Worm (Caenorhabditis elegans) whole organism, mixed stage, embryonic: Measurements from ENCODE around the gene Y39A1A.22.

Source experiments
- elt-1 ChIP-seq: sonication (generic microtip); optimal IDR thresholded peaks from 2 replicates; lab custom pipeline; 2017; ENCODE audit warnings: missing genetic modification characterization, mild to moderate bottlenecking, missing compliant biosample characterization, antibody characterized with exemption, moderate library complexity, borderline replicate concordance; ENCODE audit not compliant: insufficient read depth
- mls-2 ChIP-seq: sonication (generic microtip); optimal IDR thresholded peaks from 2 replicates; lab custom pipeline; 2016; ENCODE audit warnings: mild to moderate bottlenecking, missing genetic modification characterization, moderate library complexity, missing compliant biosample characterization
- nhr-12 ChIP-seq: fragments of 150-350 bp; optimal IDR thresholded peaks from 2 replicates; lab custom pipeline; 2014; ENCODE audit warnings: missing biosample characterization, missing genetic modification characterization
- unc-62 ChIP-seq: fragments of 150-350 bp; optimal IDR thresholded peaks from 2 replicates; lab custom pipeline; 2014; ENCODE audit warnings: missing biosample characterization, missing genetic modification reagents, missing genetic modification characterization
- ztf-11 ChIP-seq: fragments of 150-350 bp; optimal IDR thresholded peaks from 2 replicates; lab custom pipeline; 2014; ENCODE audit warnings: missing biosample characterization, missing genetic modification characterization

DNA sequence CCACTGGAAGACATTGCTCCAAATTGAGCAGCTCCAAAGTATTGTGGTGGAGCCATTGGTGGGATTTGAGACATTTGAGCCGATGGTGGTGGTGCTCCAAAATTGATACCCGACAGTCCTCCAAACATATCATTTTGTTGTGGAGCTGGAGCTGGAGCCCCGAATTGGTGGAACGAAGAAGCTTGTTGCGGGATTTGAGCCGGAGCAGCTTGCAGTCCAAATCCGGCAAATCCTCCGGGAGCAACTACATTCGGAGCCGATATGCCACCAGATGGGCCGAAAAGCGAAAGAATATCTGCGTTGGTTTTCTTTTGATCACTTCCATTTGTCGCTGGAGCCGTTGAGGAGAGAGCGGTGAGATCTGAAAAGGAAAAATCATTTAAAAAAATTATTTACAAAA lies 31.3 kb upstream of the Y39A1A.22 start:
- TF ChIP-seq elt-1, result no peak
- no peak for TF ChIP-seq nhr-12
- no peak for TF ChIP-seq ztf-11
- TF ChIP-seq unc-62, result no peak
- TF ChIP-seq mls-2, result no peak
